Worm (Caenorhabditis elegans): ENCODE measurements around the gene ZK1010.12.

DNA sequence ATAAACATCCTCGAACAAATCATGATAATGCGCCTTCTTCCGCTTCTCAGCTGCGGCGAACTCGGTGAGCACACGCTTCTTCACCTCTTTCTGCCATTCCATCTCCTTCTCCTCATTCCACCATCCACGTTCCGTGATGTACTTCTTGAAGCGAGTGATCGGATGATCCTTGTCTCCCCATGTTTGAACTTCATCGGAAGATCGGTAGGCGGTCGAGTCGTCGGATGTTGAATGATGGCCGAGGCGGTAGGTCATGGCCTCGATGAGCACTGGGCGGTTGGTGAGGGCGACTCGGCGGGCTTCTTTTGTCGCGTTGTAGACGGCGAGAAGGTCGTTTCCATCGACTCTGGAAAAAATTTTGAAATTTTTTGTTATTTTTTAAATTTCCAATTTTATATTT lies 22.8 kb upstream of the ZK1010.12 start:
- TF ChIP-seq ama-1 (optimal IDR thresholded peaks at IDR 0.05) (no peak), hlh-30 (tag; optimal IDR thresholded peaks at IDR 0.05; ENCODE audit: insufficient read depth) (no peak), unc-86 (tag; optimal IDR thresholded peaks at IDR 0.05) (no peak), dve-1 (tag; optimal IDR thresholded peaks at IDR 0.05) (no peak), dmd-4 (tag; optimal IDR thresholded peaks at IDR 0.05; ENCODE audit: borderline replicate concordance) (no peak), elt-2 (tag; optimal IDR thresholded peaks at IDR 0.05) (no peak), ceh-45 (GFP tag; IDR thresholded peaks at IDR 0.05) (no peak), tbx-2 (tag; optimal IDR thresholded peaks at IDR 0.05) (no peak)

Measured in whole organism, late embryonic.